Fruit fly (Drosophila melanogaster): Measurements from ENCODE around the gene pico.

Gene pico

dm6 chrX:19867007-19867406 lies 15.1 kb upstream of the pico start:
- TF ChIP-seq noc (tag; optimal IDR thresholded peaks at IDR 0.05) = no peak

- no peak for TF ChIP-seq noc (tag; optimal IDR thresholded peaks at IDR 0.05)
These were observed 14.5 kb upstream of the pico start, which contains the start of gene Hers for dm6 chrX:19866145-19866972. Gene Hers, plus strand, starts transcription at chrX:19866146.

dm6 chrX:19865389-19866144 lies 13.7 kb upstream of the pico start, which contains the start of gene THADA:
Gene THADA, minus strand, starts transcription at chrX:19865524.
- TF ChIP-seq noc (tag; optimal IDR thresholded peaks at IDR 0.05) = no peak

dm6 chrX:19859331-19859730 lies 7.5 kb upstream of the pico start:
- no peak for TF ChIP-seq noc (tag; optimal IDR thresholded peaks at IDR 0.05)

dm6 chrX:19851095-19851988 lies 517 bp downstream of the pico start:
- TF ChIP-seq noc (tag; optimal IDR thresholded peaks at IDR 0.05) = no peak

dm6 chrX:19850503-19851094 lies 1.3 kb downstream of the pico start:
- TF ChIP-seq noc (tag; optimal IDR thresholded peaks at IDR 0.05) = no peak

dm6 chrX:19848342-19848793 lies 3.5 kb downstream of the pico start:
- no peak for TF ChIP-seq noc (tag; optimal IDR thresholded peaks at IDR 0.05)

dm6 chrX:19846701-19847383 lies 5.0 kb downstream of the pico start:
- no peak for TF ChIP-seq noc (tag; optimal IDR thresholded peaks at IDR 0.05)

- no peak for TF ChIP-seq noc (tag; optimal IDR thresholded peaks at IDR 0.05)
These were observed 6.2 kb downstream of the pico start for dm6 chrX:19845557-19846072.

- no peak for TF ChIP-seq noc (tag; optimal IDR thresholded peaks at IDR 0.05)
These were observed 7.7 kb downstream of the pico start for dm6 chrX:19844010-19844766.

dm6 chrX:19842397-19843261 lies 9.2 kb downstream of the pico start:
- no peak for TF ChIP-seq noc (tag; optimal IDR thresholded peaks at IDR 0.05)

dm6 chrX:19840341-19840740 lies 11.5 kb downstream of the pico start:
- TF ChIP-seq noc (tag; optimal IDR thresholded peaks at IDR 0.05) = no peak

dm6 chrX:19839067-19839466 lies 12.8 kb downstream of the pico start:
- no peak for TF ChIP-seq noc (tag; optimal IDR thresholded peaks at IDR 0.05)
